Worm (Caenorhabditis elegans): Measurements from ENCODE around the gene clp-1.
A peak's percentile ranks its signal among the peaks of the same experiment; 100 is the strongest.

The clp-1 gene

ce11 chrIII:7977224-7977623 lies 2.5 kb upstream of the clp-1 start (continued):
- TF ChIP-seq lin-26 (GFP tag; IDR thresholded peaks at IDR 0.05) (0 out of 2 replicates have a peak, but pooled peaks have one; percentile 36), hsf-1 (GFP tag; IDR thresholded peaks at IDR 0.05) (0 out of 2 replicates have a peak, but pooled peaks have one; percentile 32), snpc-3.4 (tag; optimal IDR thresholded peaks at IDR 0.05) (peak; percentile 10), chd-7 (tag; optimal IDR thresholded peaks at IDR 0.05) (peak; percentile 61), snpc-4 (GFP tag; optimal IDR thresholded peaks at IDR 0.05) (no peak), snpc-4 (tag; optimal IDR thresholded peaks at IDR 0.05) (peak in 1 of 4 experiments; percentile 22), lag-1 (GFP tag; IDR thresholded peaks at IDR 0.05) (no peak), attf-6 (GFP tag; IDR thresholded peaks at IDR 0.05) (0 out of 2 replicates have a peak, but pooled peaks have one; percentile 9), cebp-1 (GFP tag; IDR thresholded peaks at IDR 0.05) (0 out of 2 replicates have a peak, but pooled peaks have one; percentile 43), cebp-1 (tag; optimal IDR thresholded peaks at IDR 0.05) (peak; percentile 49), madf-3 (GFP tag; IDR thresholded peaks at IDR 0.05) (0 out of 2 replicates have a peak, but pooled peaks have one; percentile 4), B0035.1 (tag; optimal IDR thresholded peaks at IDR 0.05) (peak; percentile 27), ceh-91 (GFP tag; IDR thresholded peaks at IDR 0.05) (no peak), hmg-20 (GFP tag; IDR thresholded peaks at IDR 0.05) (no peak), F57C9.4 (tag; optimal IDR thresholded peaks at IDR 0.05) (no peak)

- peak; percentile 29 for TF ChIP-seq xnd-1 (tag; optimal IDR thresholded peaks at IDR 0.05)
- peak; percentile 45; the same call in 1 of the 2 replicates for TF ChIP-seq F33H1.4 (GFP tag; IDR thresholded peaks at IDR 0.05)
- peak; percentile 70 for TF ChIP-seq lsl-1 (GFP tag; optimal IDR thresholded peaks at IDR 0.05)
- TF ChIP-seq ekl-4 (GFP tag; IDR thresholded peaks at IDR 0.05): no peak
- peak; percentile 2 for TF ChIP-seq dpl-1 (GFP tag; optimal IDR thresholded peaks at IDR 0.05)
- TF ChIP-seq hmg-20 (GFP tag; IDR thresholded peaks at IDR 0.05): no peak
- TF ChIP-seq unc-130 (GFP tag; optimal IDR thresholded peaks at IDR 0.05): no peak
- no peak for TF ChIP-seq rpc-1 (optimal IDR thresholded peaks at IDR 0.05)
- TF ChIP-seq rpc-1 (tag; optimal IDR thresholded peaks at IDR 0.05): no peak
- TF ChIP-seq C06A6.2 (GFP tag; conservative IDR thresholded peaks at IDR 0.05): no peak
- peak in 1 of 3 experiments; percentile 10 for TF ChIP-seq lin-35 (GFP tag; optimal IDR thresholded peaks at IDR 0.05)
- no peak for TF ChIP-seq F52B5.7 (tag; optimal IDR thresholded peaks at IDR 0.05)
- TF ChIP-seq hlh-26 (GFP tag; conservative IDR thresholded peaks at IDR 0.05): no peak
- TF ChIP-seq hmg-1.2 (GFP tag; IDR thresholded peaks at IDR 0.05): no peak
- TF ChIP-seq madf-8 (GFP tag; conservative IDR thresholded peaks at IDR 0.05): peak; percentile 77
- TF ChIP-seq tbp1 (GFP tag; optimal IDR thresholded peaks at IDR 0.05): no peak
- no peak for TF ChIP-seq Y95B8A.8 (GFP tag; IDR thresholded peaks at IDR 0.05)
- no peak for TF ChIP-seq nfya-2 (GFP tag; IDR thresholded peaks at IDR 0.05)
- no peak for TF ChIP-seq pha-4 (tag; optimal IDR thresholded peaks at IDR 0.05)
- no peak for TF ChIP-seq hrde-1 (tag; optimal IDR thresholded peaks at IDR 0.05; ENCODE audit: borderline replicate concordance)
- peak; percentile 81 for TF ChIP-seq madf-6 (GFP tag; IDR thresholded peaks at IDR 0.05)
Measured at ce11 chrIII:7977777-7978176, 2.0 kb upstream of the clp-1 start, which contains the start of gene C06G4.4. Gene C06G4.4 (minus strand): TSS chrIII:7977812.

ce11 chrIII:7978289-7978688 lies 1.5 kb upstream of the clp-1 start:
- TF ChIP-seq lin-54 (GFP tag; optimal IDR thresholded peaks at IDR 0.05): peak; percentile 26
- TF ChIP-seq die-1 (tag; optimal IDR thresholded peaks at IDR 0.05): peak; percentile 17
- TF ChIP-seq pbrm-1 (GFP tag; IDR thresholded peaks at IDR 0.05): no peak
- TF ChIP-seq tbp1 (GFP tag; optimal IDR thresholded peaks at IDR 0.05): peak; percentile 86
- TF ChIP-seq rcor-1 (GFP tag; IDR thresholded peaks at IDR 0.05): 0 out of 2 replicates have a peak, but pooled peaks have one; percentile 20
- no peak for TF ChIP-seq Y53G8AR.9 (GFP tag; conservative IDR thresholded peaks at IDR 0.05)
- TF ChIP-seq F33H1.4 (GFP tag; IDR thresholded peaks at IDR 0.05): no peak
- TF ChIP-seq ztf-18 (tag; optimal IDR thresholded peaks at IDR 0.05): peak; percentile 35
- peak; percentile 60 for TF ChIP-seq rpc-1 (optimal IDR thresholded peaks at IDR 0.05)
- TF ChIP-seq rpc-1 (tag; optimal IDR thresholded peaks at IDR 0.05): peak; percentile 68
- no peak for TF ChIP-seq Y53F4B.3 (GFP tag; IDR thresholded peaks at IDR 0.05)
- TF ChIP-seq ekl-4 (GFP tag; IDR thresholded peaks at IDR 0.05): peak; percentile 47; the same call in 1 of the 2 replicates
- peak; percentile 13 for TF ChIP-seq ztf-26 (tag; optimal IDR thresholded peaks at IDR 0.05)
- no peak for TF ChIP-seq lag-1 (GFP tag; IDR thresholded peaks at IDR 0.05)
- no peak for TF ChIP-seq cebp-1 (GFP tag; IDR thresholded peaks at IDR 0.05)
- peak; percentile 9 for TF ChIP-seq cebp-1 (tag; optimal IDR thresholded peaks at IDR 0.05)
- 0 out of 2 replicates have a peak, but pooled peaks have one; percentile 13 for TF ChIP-seq aptf-3 (GFP tag; IDR thresholded peaks at IDR 0.05)
- TF ChIP-seq madf-6 (GFP tag; IDR thresholded peaks at IDR 0.05): peak; percentile 61; the same call in 1 of the 2 replicates
- TF ChIP-seq ztf-22 (GFP tag; optimal IDR thresholded peaks at IDR 0.05): no peak
- peak; percentile 66 for TF ChIP-seq lin-26 (GFP tag; IDR thresholded peaks at IDR 0.05)
- peak; percentile 17; the same call in 1 of the 2 replicates for TF ChIP-seq D2030.7 (GFP tag; IDR thresholded peaks at IDR 0.05)
